Fruit fly (Drosophila melanogaster) whole organism, embryonic: Measurements from ENCODE around the gene Nadsyn.

Experiments used
- ATbp ChIP-seq: fragments of 200-800 bp; sonication (Bioruptor generic); optimal IDR thresholded peaks from 2 replicates; lab custom pipeline; 2017; ENCODE audit warnings: missing biosample characterization, mild to moderate bottlenecking, missing genetic modification characterization, missing genetic modification reagents
- CG1024 ChIP-seq: fragments of 200-800 bp; sonication (Bioruptor generic); IDR thresholded peaks from 2 replicates; pipeline ENCODE4 v1.3.6; 2022; ENCODE audit warnings: missing biosample characterization, missing genetic modification characterization
- CG10267 ChIP-seq: fragments of 200-800 bp; sonication (Bioruptor generic); optimal IDR thresholded peaks from 2 replicates; lab custom pipeline; 2018; ENCODE audit warnings: missing biosample characterization, mild to moderate bottlenecking, missing genetic modification characterization, moderate library complexity
- CG10321 ChIP-seq: fragments of 200-800 bp; sonication (Bioruptor generic); IDR thresholded peaks from 2 replicates; pipeline ENCODE4 v1.3.6; 2022; ENCODE audit warnings: missing biosample characterization, missing genetic modification characterization
- CG10565 ChIP-seq: fragments of 200-800 bp; sonication (Bioruptor generic); optimal IDR thresholded peaks from 3 replicates; lab custom pipeline; 2016; ENCODE audit warnings: missing biosample characterization, mild to moderate bottlenecking, missing genetic modification characterization
- CG10979 ChIP-seq: fragments of 200-800 bp; sonication (Bioruptor generic); optimal IDR thresholded peaks from 2 replicates; lab custom pipeline; 2018; ENCODE audit warnings: missing biosample characterization, mild to moderate bottlenecking, missing genetic modification characterization, moderate library complexity
- CG11456 ChIP-seq: fragments of 200-800 bp; sonication (Bioruptor generic); IDR thresholded peaks from 3 replicates; pipeline ENCODE4 v1.3.6; 2022; ENCODE audit warnings: missing biosample characterization, missing genetic modification characterization
- CG12236 ChIP-seq: fragments of 200-800 bp; sonication (Bioruptor generic); optimal IDR thresholded peaks from 2 replicates; lab custom pipeline; 2016; ENCODE audit warnings: missing biosample characterization, missing genetic modification characterization
- CG13624 ChIP-seq: fragments of 200-800 bp; sonication (Bioruptor generic); optimal IDR thresholded peaks from 2 replicates; lab custom pipeline; 2016; ENCODE audit warnings: missing biosample characterization, missing genetic modification characterization
- CG14860 ChIP-seq: fragments of 200-800 bp; sonication (Bioruptor generic); IDR thresholded peaks from 3 replicates; pipeline ENCODE4 v1.3.6; 2022; ENCODE audit warnings: missing biosample characterization, missing genetic modification characterization; ENCODE audit not compliant: partially characterized antibody
- CG14965 ChIP-seq: fragments of 200-800 bp; sonication (Bioruptor generic); optimal IDR thresholded peaks from 2 replicates; lab custom pipeline; 2016; ENCODE audit warnings: missing biosample characterization, missing genetic modification characterization, borderline replicate concordance
- CG15073 ChIP-seq: fragments of 200-800 bp; sonication (Bioruptor generic); optimal IDR thresholded peaks from 2 replicates; lab custom pipeline; 2016; ENCODE audit warnings: missing biosample characterization, missing genetic modification characterization
- CG2712 ChIP-seq: fragments of 200-800 bp; optimal IDR thresholded peaks from 3 replicates; lab custom pipeline; 2019; ENCODE audit warnings: missing biosample characterization, mild to moderate bottlenecking, missing genetic modification characterization, moderate library complexity
- CG33557 ChIP-seq: fragments of 200-800 bp; sonication (Bioruptor generic); optimal IDR thresholded peaks from 2 replicates; lab custom pipeline; 2019; ENCODE audit warnings: missing biosample characterization, mild to moderate bottlenecking, missing genetic modification characterization, moderate library complexity
- CG3407 ChIP-seq: fragments of 200-800 bp; sonication (Bioruptor generic); optimal IDR thresholded peaks from 2 replicates; lab custom pipeline; 2018; ENCODE audit warnings: missing biosample characterization, mild to moderate bottlenecking, missing genetic modification characterization
- CG5245 ChIP-seq: fragments of 200-800 bp; sonication (Bioruptor generic); optimal IDR thresholded peaks from 3 replicates; lab custom pipeline; 2016; ENCODE audit warnings: missing biosample characterization, missing genetic modification characterization
- CG6854 ChIP-seq: fragments of 200-800 bp; sonication (Bioruptor generic); optimal IDR thresholded peaks from 3 replicates; lab custom pipeline; 2017; ENCODE audit warnings: missing biosample characterization, mild to moderate bottlenecking, missing genetic modification characterization
- CG7271 ChIP-seq: fragments of 200-800 bp; sonication (Bioruptor generic); optimal IDR thresholded peaks from 2 replicates; lab custom pipeline; 2018; ENCODE audit warnings: missing biosample characterization, mild to moderate bottlenecking, missing genetic modification characterization, moderate library complexity
- CG7745 ChIP-seq: fragments of 200-800 bp; sonication (Bioruptor generic); optimal IDR thresholded peaks from 2 replicates; lab custom pipeline; 2018; ENCODE audit warnings: missing biosample characterization, mild to moderate bottlenecking, missing genetic modification characterization, moderate library complexity
- CG8944 ChIP-seq: fragments of 200-800 bp; sonication (Bioruptor generic); optimal IDR thresholded peaks from 3 replicates; lab custom pipeline; 2016; ENCODE audit warnings: missing biosample characterization, missing genetic modification characterization
- CG9437 ChIP-seq: fragments of 200-800 bp; sonication (Bioruptor generic); optimal IDR thresholded peaks from 2 replicates; lab custom pipeline; 2018; ENCODE audit warnings: missing biosample characterization, mild to moderate bottlenecking, missing genetic modification characterization
- CG9876 ChIP-seq: fragments of 200-800 bp; sonication (Bioruptor generic); optimal IDR thresholded peaks from 2 replicates; lab custom pipeline; 2016; ENCODE audit warnings: missing biosample characterization, missing genetic modification characterization
- Dll ChIP-seq: fragments of 200-800 bp; sonication (Bioruptor generic); IDR thresholded peaks from 4 replicates; pipeline ENCODE4 v1.3.6; 2022; ENCODE audit warnings: missing biosample characterization, missing genetic modification characterization; ENCODE audit not compliant: partially characterized antibody
- Fer3 ChIP-seq: fragments of 200-800 bp; sonication (Bioruptor generic); optimal IDR thresholded peaks from 2 replicates; lab custom pipeline; 2018; ENCODE audit warnings: missing biosample characterization, mild to moderate bottlenecking, missing genetic modification characterization, moderate library complexity
- Hr3 ChIP-seq: fragments of 200-800 bp; sonication (Bioruptor generic); optimal IDR thresholded peaks from 3 replicates; lab custom pipeline; 2016; ENCODE audit warnings: missing biosample characterization, missing genetic modification characterization
- Hr39 ChIP-seq: fragments of >200 bp; optimal IDR thresholded peaks from 2 replicates; lab custom pipeline; 2017
- Med ChIP-seq: fragments of 200-800 bp; sonication (Bioruptor generic); peaks from one replicate; lab custom pipeline; 2016; ENCODE audit warnings: missing biosample characterization, missing genetic modification characterization, mild to moderate bottlenecking, inconsistent platforms, moderate library complexity
- Meics ChIP-seq: fragments of 200-800 bp; sonication (Bioruptor generic); optimal IDR thresholded peaks from 2 replicates; lab custom pipeline; 2017; ENCODE audit warnings: missing biosample characterization, mild to moderate bottlenecking, missing genetic modification characterization
- NC2α ChIP-seq: fragments of 200-800 bp; sonication (Bioruptor generic); optimal IDR thresholded peaks from 2 replicates; lab custom pipeline; 2016; ENCODE audit warnings: missing biosample characterization, missing genetic modification characterization
- Poxn ChIP-seq: fragments of 200-800 bp; sonication (Bioruptor generic); IDR thresholded peaks from 2 replicates; pipeline ENCODE4 v1.3.6; 2022; ENCODE audit warnings: missing biosample characterization, missing genetic modification characterization
- Sin3A ChIP-seq: fragments of >200 bp; optimal IDR thresholded peaks from 2 replicates; lab custom pipeline; 2018
- Sry-δ ChIP-seq: fragments of 200-800 bp; sonication (Bioruptor generic); optimal IDR thresholded peaks from 2 replicates; lab custom pipeline; 2016; ENCODE audit warnings: missing biosample characterization, missing genetic modification characterization
- YL-1 ChIP-seq: fragments of 200-800 bp; sonication (Bioruptor generic); optimal IDR thresholded peaks from 3 replicates; lab custom pipeline; 2017; ENCODE audit warnings: missing biosample characterization, mild to moderate bottlenecking, missing genetic modification characterization
- ab ChIP-seq: fragments of 200-800 bp; sonication (Bioruptor generic); optimal IDR thresholded peaks from 2 replicates; lab custom pipeline; 2016; ENCODE audit warnings: missing biosample characterization, missing genetic modification characterization
- ac ChIP-seq: fragments of 200-800 bp; sonication (Bioruptor generic); optimal IDR thresholded peaks from 3 replicates; lab custom pipeline; 2017; ENCODE audit warnings: missing biosample characterization, mild to moderate bottlenecking, missing genetic modification characterization
- bbx ChIP-seq: fragments of 200-800 bp; sonication (Bioruptor generic); IDR thresholded peaks from 2 replicates; pipeline ENCODE4 v1.3.6; 2022; ENCODE audit warnings: missing biosample characterization, missing genetic modification characterization; ENCODE audit not compliant: partially characterized antibody
- br ChIP-seq: fragments of >200 bp; optimal IDR thresholded peaks from 2 replicates; lab custom pipeline; 2017
- cg ChIP-seq: fragments of 200-800 bp; sonication (Bioruptor generic); optimal IDR thresholded peaks from 3 replicates; lab custom pipeline; 2019; ENCODE audit warnings: missing biosample characterization, mild to moderate bottlenecking, missing genetic modification characterization, moderate library complexity
- cwo ChIP-seq: fragments of 200-800 bp; sonication (Bioruptor generic); optimal IDR thresholded peaks from 3 replicates; lab custom pipeline; 2017; ENCODE audit warnings: missing biosample characterization, missing genetic modification characterization, mild to moderate bottlenecking, moderate library complexity, missing genetic modification reagents
- dati ChIP-seq: fragments of 200-800 bp; sonication (Bioruptor generic); IDR thresholded peaks from 2 replicates; pipeline ENCODE4 v1.3.6; 2022; ENCODE audit warnings: missing biosample characterization, missing genetic modification characterization
- eyg ChIP-seq: fragments of 200-800 bp; sonication (Bioruptor generic); optimal IDR thresholded peaks from 3 replicates; lab custom pipeline; 2016; ENCODE audit warnings: missing biosample characterization, missing genetic modification characterization
- fd64A ChIP-seq: fragments of 200-800 bp; sonication (Bioruptor generic); optimal IDR thresholded peaks from 3 replicates; lab custom pipeline; 2018; ENCODE audit warnings: missing biosample characterization, mild to moderate bottlenecking, missing genetic modification characterization
- gfzf ChIP-seq: fragments of 200-800 bp; sonication (Bioruptor generic); optimal IDR thresholded peaks from 2 replicates; lab custom pipeline; 2016; ENCODE audit warnings: missing biosample characterization, mild to moderate bottlenecking, missing genetic modification characterization, moderate library complexity
- ham ChIP-seq: fragments of 200-800 bp; sonication (Bioruptor generic); IDR thresholded peaks from 2 replicates; pipeline ENCODE4 v1.3.6; 2022; ENCODE audit warnings: missing biosample characterization, missing genetic modification characterization
- kay ChIP-seq: fragments of 200-800 bp; sonication (Bioruptor generic); optimal IDR thresholded peaks from 2 replicates; lab custom pipeline; 2016; ENCODE audit warnings: missing biosample characterization, missing genetic modification characterization
- p53 ChIP-seq: fragments of 200-800 bp; sonication (Bioruptor generic); optimal IDR thresholded peaks from 2 replicates; lab custom pipeline; 2016; ENCODE audit warnings: missing biosample characterization, missing genetic modification characterization
- phol ChIP-seq: fragments of 200-800 bp; sonication (Bioruptor generic); optimal IDR thresholded peaks from 3 replicates; lab custom pipeline; 2018; ENCODE audit warnings: missing biosample characterization, mild to moderate bottlenecking, missing genetic modification characterization, moderate library complexity
- scrt ChIP-seq: fragments of 200-800 bp; sonication (Bioruptor generic); optimal IDR thresholded peaks from 2 replicates; lab custom pipeline; 2018; ENCODE audit warnings: missing biosample characterization, mild to moderate bottlenecking, missing genetic modification characterization, moderate library complexity
- sna ChIP-seq: fragments of 200-800 bp; sonication (Bioruptor generic); IDR thresholded peaks from 2 replicates; pipeline ENCODE4 v1.3.6; 2022; ENCODE audit warnings: missing biosample characterization, missing genetic modification characterization; ENCODE audit not compliant: partially characterized antibody
- ssp ChIP-seq: fragments of 200-800 bp; sonication (Bioruptor generic); IDR thresholded peaks from 2 replicates; pipeline ENCODE4 v1.3.6; 2022; ENCODE audit warnings: missing biosample characterization, missing genetic modification characterization
- tup ChIP-seq: fragments of 200-800 bp; sonication (Bioruptor generic); optimal IDR thresholded peaks from 2 replicates; lab custom pipeline; 2016; ENCODE audit warnings: missing biosample characterization, mild to moderate bottlenecking, missing genetic modification characterization, moderate library complexity

Nadsyn gene

DNA sequence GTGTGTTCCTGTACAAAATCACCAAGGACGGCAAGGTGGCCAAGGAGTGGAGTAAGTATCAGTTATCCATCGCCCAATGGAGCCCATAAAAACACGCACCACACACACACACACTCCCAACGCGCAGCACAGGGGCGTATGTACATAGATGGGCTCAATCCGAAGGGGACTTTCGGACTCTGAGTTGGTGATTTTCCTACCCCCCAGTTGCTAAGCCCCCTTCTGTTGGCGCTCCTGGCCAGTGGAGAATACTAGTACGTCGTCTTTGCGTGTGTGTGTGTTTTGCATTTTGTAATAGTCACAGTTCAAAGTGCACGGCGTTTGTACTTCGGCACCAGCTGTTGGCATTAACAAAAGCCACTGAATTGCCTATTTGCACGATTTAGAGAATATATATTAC lies 22.0 kb upstream of the Nadsyn start (continued):
- peak; percentile 71 for TF ChIP-seq cwo (GFP tag; lab: Kevin White, UChicago)
- TF ChIP-seq CG10979 (tag; lab: Kevin White, UChicago) = peak; percentile 51
- TF ChIP-seq CG33557 (GFP tag; lab: Kevin White, UChicago) = peak; percentile 21
- TF ChIP-seq ab (GFP tag; lab: Kevin White, UChicago) = peak; percentile 75
- TF ChIP-seq cg = peak; percentile 79
- TF ChIP-seq CG8944 (GFP tag; lab: Kevin White, UChicago) = peak; percentile 85
- TF ChIP-seq CG9876 (GFP tag; lab: Kevin White, UChicago) = peak; percentile 60
- no peak; the same call in 1 of the 2 replicates for TF ChIP-seq bbx (GFP tag; lab: Robert Waterston, UW)
- TF ChIP-seq phol (tag; lab: Kevin White, UChicago) = peak; percentile 60
- peak; percentile 15 for TF ChIP-seq fd64A (GFP tag; lab: Kevin White, UChicago)
- TF ChIP-seq Fer3 (tag; lab: Kevin White, UChicago) = peak; percentile 81
- no peak for TF ChIP-seq br (lab: Kevin White, UChicago)
- no peak for TF ChIP-seq Sry-δ (GFP tag; lab: Kevin White, UChicago)
- peak; percentile 65; the same call in 1 of the 2 replicates for TF ChIP-seq dati
- TF ChIP-seq CG11456 (GFP tag; lab: Robert Waterston, UW) = peak; percentile 95
- no peak for TF ChIP-seq CG14860 (GFP tag; lab: Robert Waterston, UW)
- TF ChIP-seq scrt (GFP tag; lab: Kevin White, UChicago) = peak; percentile 40
- TF ChIP-seq CG7271 = no peak
- TF ChIP-seq Poxn (GFP tag; lab: Robert Waterston, UW) = no peak
- peak; percentile 97 for TF ChIP-seq Med (GFP tag; lab: Kevin White, UChicago)
- no peak for TF ChIP-seq tup (GFP tag; lab: Kevin White, UChicago)
- no peak for TF ChIP-seq CG7745 (tag; lab: Kevin White, UChicago)
- TF ChIP-seq CG9437 (GFP tag; lab: Kevin White, UChicago) = no peak
- TF ChIP-seq CG6854 (GFP tag; lab: Kevin White, UChicago) = no peak
- TF ChIP-seq CG10267 (tag; lab: Kevin White, UChicago) = peak; percentile 48
- peak; percentile 64 for TF ChIP-seq CG13624
- TF ChIP-seq p53 (GFP tag; lab: Kevin White, UChicago) = peak; percentile 63
- TF ChIP-seq gfzf (GFP tag; lab: Kevin White, UChicago) = no peak
- TF ChIP-seq eyg = peak; percentile 34
- peak; percentile 86 for TF ChIP-seq Meics (GFP tag; lab: Kevin White, UChicago)
- TF ChIP-seq ATbp = peak; percentile 80
- TF ChIP-seq CG5245 (GFP tag; lab: Kevin White, UChicago) = peak; percentile 67
- no peak for TF ChIP-seq CG10565 (GFP tag; lab: Kevin White, UChicago)
- TF ChIP-seq CG14965 (GFP tag; lab: Kevin White, UChicago) = no peak
- TF ChIP-seq CG15073 = no peak
- TF ChIP-seq Hr3 = peak; percentile 64
- TF ChIP-seq Hr39 (lab: Kevin White, UChicago) = no peak
- TF ChIP-seq CG10321 (GFP tag; lab: Robert Waterston, UW) = no peak
- peak; percentile 17 for TF ChIP-seq kay (GFP tag; lab: Kevin White, UChicago)
- TF ChIP-seq CG2712 (tag; lab: Kevin White, UChicago) = peak; percentile 69
- peak; percentile 46 for TF ChIP-seq ssp
- peak; percentile 49 for TF ChIP-seq CG12236 (GFP tag; lab: Kevin White, UChicago)
- TF ChIP-seq sna (GFP tag; lab: Robert Waterston, UW) = no peak
- TF ChIP-seq CG3407 (GFP tag; lab: Kevin White, UChicago) = peak; percentile 26
- TF ChIP-seq YL-1 (GFP tag; lab: Kevin White, UChicago) = no peak
- no peak for TF ChIP-seq ac (GFP tag; lab: Kevin White, UChicago)
- TF ChIP-seq Sin3A = no peak
- peak; percentile 74 for TF ChIP-seq CG1024 (GFP tag; lab: Robert Waterston, UW)
- TF ChIP-seq ham (GFP tag; lab: Robert Waterston, UW) = no peak
- TF ChIP-seq NC2α (GFP tag; lab: Kevin White, UChicago) = no peak
- no peak for TF ChIP-seq Dll
